Worm (Caenorhabditis elegans) whole organism, late embryonic: ENCODE data around the gene E04F6.8.

Source experiments
- C08G9.2 ChIP-seq: sonication (generic microtip); optimal IDR thresholded peaks from 2 replicates; lab custom pipeline; 2016; ENCODE audit warnings: mild to moderate bottlenecking, missing genetic modification characterization, moderate library complexity, missing compliant biosample characterization
- ceh-6 ChIP-seq: fragments of 200-800 bp; sonication (Bioruptor generic); optimal IDR thresholded peaks from 2 replicates; lab custom pipeline; 2018; ENCODE audit warnings: mild to moderate bottlenecking, missing genetic modification characterization, missing compliant biosample characterization
- dve-1 ChIP-seq: sonication (generic microtip); optimal IDR thresholded peaks from 2 replicates; lab custom pipeline; 2017; ENCODE audit warnings: antibody characterized with exemption, mild to moderate bottlenecking, missing genetic modification characterization, missing compliant biosample characterization
- nhr-11 ChIP-seq: fragments of 150-350 bp; optimal IDR thresholded peaks from 2 replicates; lab custom pipeline; 2014; ENCODE audit warnings: missing biosample characterization, missing genetic modification characterization
- pag-3 ChIP-seq: sonication (generic microtip); optimal IDR thresholded peaks from 2 replicates; lab custom pipeline; 2016; ENCODE audit warnings: missing compliant biosample characterization, missing genetic modification characterization, borderline replicate concordance
- pqm-1 ChIP-seq: sonication (generic microtip); optimal IDR thresholded peaks from 2 replicates; lab custom pipeline; 2016; ENCODE audit warnings: missing genetic modification characterization, missing compliant biosample characterization
- tbx-2 ChIP-seq: sonication (generic microtip); optimal IDR thresholded peaks from 2 replicates; lab custom pipeline; 2016; ENCODE audit warnings: missing genetic modification characterization, missing compliant biosample characterization

ce11 chrII:7231951-7232350 lies 20.8 kb upstream of the E04F6.8 start:
- no peak for TF ChIP-seq pag-3 (tag; lab: Kevin White, UChicago)
- TF ChIP-seq C08G9.2 (tag; lab: Kevin White, UChicago): no peak
- TF ChIP-seq ceh-6 (GFP tag; lab: Kevin White, UChicago): no peak
- TF ChIP-seq pqm-1 (tag; lab: Kevin White, UChicago): no peak
- TF ChIP-seq dve-1 (tag; lab: Kevin White, UChicago): no peak
- no peak for TF ChIP-seq nhr-11 (tag; lab: Kevin White, UChicago)
- TF ChIP-seq tbx-2: no peak
